Worm (Caenorhabditis elegans) whole organism, L4/young adult: ENCODE data around the gene C53A5.16.

Experiments used
- W03F9.2 ChIP-seq: fragments of 150-350 bp; optimal IDR thresholded peaks from 2 replicates; lab custom pipeline; 2014; ENCODE audit warnings: missing biosample characterization, missing genetic modification characterization
- dao-5 ChIP-seq: sonication (generic microtip); optimal IDR thresholded peaks from 2 replicates; lab custom pipeline; 2016; ENCODE audit warnings: missing genotype, missing genetic modification characterization, moderate library complexity, missing compliant biosample characterization
- him-1 ChIP-seq: sonication (generic microtip); optimal IDR thresholded peaks from 2 replicates; lab custom pipeline; 2016; ENCODE audit warnings: missing genotype, missing genetic modification reagents, missing genetic modification characterization, missing compliant biosample characterization

C53A5.16 gene

ce11 chrV:14480533-14480932, 41.9 kb downstream of the C53A5.16 start:
- TF ChIP-seq dao-5 (tag; lab: Kevin White, UChicago): no peak
- no peak for TF ChIP-seq W03F9.2 (tag; lab: Kevin White, UChicago)
- TF ChIP-seq him-1 (tag; lab: Kevin White, UChicago): no peak

DNA sequence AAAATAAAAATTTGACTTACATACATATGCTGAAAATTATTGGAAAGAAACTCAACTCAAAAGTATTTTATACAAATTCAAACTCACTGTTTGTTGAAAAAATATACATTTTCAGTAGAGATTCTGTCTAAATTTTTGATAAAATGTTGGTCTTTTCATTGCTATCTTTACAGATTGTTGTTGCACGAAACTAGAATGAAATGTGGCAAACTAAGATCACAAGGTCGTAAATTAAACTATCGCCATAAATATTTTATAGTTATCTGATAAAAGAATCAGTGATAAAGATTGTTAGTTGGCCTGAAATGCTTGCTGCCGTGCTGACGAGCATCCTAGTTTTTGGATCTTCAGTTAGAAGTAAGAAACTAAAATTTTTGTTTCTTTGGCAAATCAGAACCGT, 43.4 kb downstream of the C53A5.16 start, which contains the start of gene clec-55:
TSS of gene clec-55 (plus strand) at position 301 of the 400 bp plus-strand sequence.
- no peak for TF ChIP-seq him-1 (tag; lab: Kevin White, UChicago)
- TF ChIP-seq dao-5 (tag; lab: Kevin White, UChicago): no peak
- no peak for TF ChIP-seq W03F9.2 (tag; lab: Kevin White, UChicago)

ce11 chrV:14476680-14477079, 45.7 kb downstream of the C53A5.16 start, which contains the start of gene clec-54:
clec-54 (plus strand) TSS chrV:14476903.
- TF ChIP-seq W03F9.2 (tag; lab: Kevin White, UChicago) (no peak), him-1 (tag; lab: Kevin White, UChicago) (no peak), dao-5 (tag; lab: Kevin White, UChicago) (no peak)

DNA sequence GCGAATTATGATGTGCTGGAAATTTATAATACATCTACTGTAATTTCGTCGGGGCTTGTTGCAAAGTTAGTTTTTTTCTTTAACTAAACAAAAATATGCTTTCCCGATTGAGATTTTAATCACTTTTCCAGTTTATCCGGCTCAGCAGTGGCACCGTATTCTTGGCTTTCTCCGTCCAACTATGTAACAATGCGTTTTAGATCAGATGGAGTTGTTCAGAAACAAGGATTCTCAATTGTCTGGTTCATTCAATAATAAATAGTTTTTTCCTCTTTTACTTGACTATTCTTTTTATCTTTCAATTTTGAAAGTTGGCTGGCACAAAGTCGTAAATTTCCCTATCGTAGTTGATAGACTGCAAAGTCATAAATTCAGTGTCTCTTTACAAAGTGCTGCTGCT, 48.3 kb downstream of the C53A5.16 start, which contains the start of gene clec-56:
TSS of gene clec-56 (plus strand) at position 301 of the 400 bp plus-strand sequence.
- no peak for TF ChIP-seq W03F9.2 (tag; lab: Kevin White, UChicago)
- TF ChIP-seq him-1 (tag; lab: Kevin White, UChicago): no peak
- TF ChIP-seq dao-5 (tag; lab: Kevin White, UChicago): no peak

- TF ChIP-seq dao-5 (tag; lab: Kevin White, UChicago) (no peak), him-1 (tag; lab: Kevin White, UChicago) (no peak), W03F9.2 (tag; lab: Kevin White, UChicago) (no peak)
Observed at ce11 chrV:14472229-14472628, 50.2 kb downstream of the C53A5.16 start, which contains the start of gene clec-227. clec-227 (plus strand) TSS chrV:14472529.
